2 fruit fly cellular contexts compared by ENCODE assay signal in the genomic region with DNA sequence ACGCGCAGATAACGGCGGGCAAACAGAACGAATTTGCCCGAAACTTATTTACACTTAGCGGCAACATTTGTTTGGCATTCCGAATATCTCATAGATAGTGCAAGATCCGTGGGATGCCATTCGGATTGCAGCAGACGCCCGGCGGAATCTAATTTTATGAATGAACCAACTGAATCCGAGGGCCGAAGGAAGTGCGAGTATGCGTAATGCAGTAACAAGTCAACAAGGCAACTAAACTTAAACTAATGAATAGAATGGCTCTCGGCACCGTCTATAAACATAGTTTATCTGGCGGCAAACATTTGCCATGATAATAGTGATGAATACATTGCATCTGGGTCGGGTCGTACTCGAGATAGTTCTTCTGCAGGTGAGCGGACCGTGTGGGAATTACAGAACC.
TF ChIP-seq lines count a peak whose summit lies in the region.

No protein-coding gene starts in this region.

- no peak for TF ChIP-seq CTCF in whole organism, embryonic (GFP tag; optimal IDR thresholded peaks at IDR 0.05; lab: Kevin White, UChicago)

TF ChIP-seq in whole organism, embryonic, 481 proteins besides CTCF, POLR2A, EP300 and RAD21 (continues in another document):
- TF ChIP-seq CG8478 (optimal IDR thresholded peaks at IDR 0.05; lab: Kevin White, UChicago) = no peak
- TF ChIP-seq bcd (GFP tag; optimal IDR thresholded peaks at IDR 0.05; lab: Kevin White, UChicago) = no peak
- 0 out of 2 replicates have a peak, but pooled peaks have one; percentile 15 for TF ChIP-seq Xrp1 (GFP tag; IDR thresholded peaks at IDR 0.05; lab: Robert Waterston, UW)
- TF ChIP-seq crc (GFP tag; optimal IDR thresholded peaks at IDR 0.05; lab: Kevin White, UChicago) = no peak
- no peak for TF ChIP-seq HLH3B (GFP tag; IDR thresholded peaks at IDR 0.05; lab: Robert Waterston, UW)
- peak; percentile 4 for TF ChIP-seq CG2875 (GFP tag; optimal IDR thresholded peaks at IDR 0.05; lab: Kevin White, UChicago)
- no peak for TF ChIP-seq CG30403 (GFP tag; optimal IDR thresholded peaks at IDR 0.05; lab: Kevin White, UChicago)
- peak in 1 of 2 experiments; percentile 19 for TF ChIP-seq bsh (GFP tag; optimal IDR thresholded peaks at IDR 0.05; lab: Kevin White, UChicago)
- peak; percentile 53 for TF ChIP-seq CG15479 (GFP tag; optimal IDR thresholded peaks at IDR 0.05; lab: Kevin White, UChicago)
- TF ChIP-seq slp2 (GFP tag; optimal IDR thresholded peaks at IDR 0.05; lab: Kevin White, UChicago) = no peak
- peak in 1 of 2 experiments; percentile 8 for TF ChIP-seq tll (GFP tag; optimal IDR thresholded peaks at IDR 0.05; lab: Kevin White, UChicago)
- TF ChIP-seq org-1 (GFP tag; optimal IDR thresholded peaks at IDR 0.05; lab: Kevin White, UChicago) = peak; percentile 22
- no peak for TF ChIP-seq bigmax (GFP tag; optimal IDR thresholded peaks at IDR 0.05; lab: Kevin White, UChicago)
- no peak for TF ChIP-seq otp (GFP tag; IDR thresholded peaks at IDR 0.05; lab: Robert Waterston, UW)
- TF ChIP-seq CG14667 (GFP tag; IDR thresholded peaks at IDR 0.05; lab: Robert Waterston, UW) = no peak
- no peak for TF ChIP-seq CG18764 (GFP tag; optimal IDR thresholded peaks at IDR 0.05; lab: Kevin White, UChicago)
- peak; percentile 8 for TF ChIP-seq fd64A (GFP tag; optimal IDR thresholded peaks at IDR 0.05; lab: Kevin White, UChicago)
- no peak for TF ChIP-seq Antp (GFP tag; optimal IDR thresholded peaks at IDR 0.05; lab: Kevin White, UChicago)
- TF ChIP-seq CG10431 (GFP tag; optimal IDR thresholded peaks at IDR 0.05; lab: Kevin White, UChicago) = no peak
- TF ChIP-seq phol (tag; optimal IDR thresholded peaks at IDR 0.05; lab: Kevin White, UChicago) = no peak
- no peak for TF ChIP-seq CG12942 (GFP tag; optimal IDR thresholded peaks at IDR 0.05; lab: Kevin White, UChicago)
- TF ChIP-seq jumu (GFP tag; optimal IDR thresholded peaks at IDR 0.05; lab: Kevin White, UChicago) = no peak
- TF ChIP-seq so (GFP tag; IDR thresholded peaks at IDR 0.05; lab: Robert Waterston, UW) = no peak
- TF ChIP-seq CG15011 (GFP tag; optimal IDR thresholded peaks at IDR 0.05; lab: Kevin White, UChicago) = no peak
- no peak for TF ChIP-seq CG8281 (tag; optimal IDR thresholded peaks at IDR 0.05; lab: Kevin White, UChicago)
- no peak for TF ChIP-seq cwo (GFP tag; optimal IDR thresholded peaks at IDR 0.05; lab: Kevin White, UChicago)
- TF ChIP-seq CG32767 (GFP tag; IDR thresholded peaks at IDR 0.05; lab: Robert Waterston, UW) = no peak
- no peak for TF ChIP-seq Six4 (GFP tag; optimal IDR thresholded peaks at IDR 0.05; lab: Kevin White, UChicago)
- TF ChIP-seq CG32532 (GFP tag; IDR thresholded peaks at IDR 0.05; lab: Robert Waterston, UW) = no peak
- TF ChIP-seq H2.0 (GFP tag; IDR thresholded peaks at IDR 0.05; lab: Robert Waterston, UW) = no peak
- no peak for TF ChIP-seq CG30020 (tag; optimal IDR thresholded peaks at IDR 0.05; lab: Kevin White, UChicago)
- TF ChIP-seq CG2678 (tag; optimal IDR thresholded peaks at IDR 0.05; lab: Kevin White, UChicago) = peak; percentile 26
- peak; percentile 20 for TF ChIP-seq dmrt11E (tag; optimal IDR thresholded peaks at IDR 0.05; lab: Kevin White, UChicago)
- TF ChIP-seq eve (GFP tag; optimal IDR thresholded peaks at IDR 0.05; lab: Kevin White, UChicago) = no peak
- peak; percentile 45 for TF ChIP-seq CG15601 (tag; optimal IDR thresholded peaks at IDR 0.05; lab: Kevin White, UChicago)
- peak; percentile 36 for TF ChIP-seq CG3407 (GFP tag; optimal IDR thresholded peaks at IDR 0.05; lab: Kevin White, UChicago)
- peak; percentile 5 for TF ChIP-seq ac (GFP tag; optimal IDR thresholded peaks at IDR 0.05; lab: Kevin White, UChicago)
- no peak for TF ChIP-seq CG18599 (GFP tag; optimal IDR thresholded peaks at IDR 0.05; lab: Kevin White, UChicago)
- no peak for TF ChIP-seq gsb (GFP tag; IDR thresholded peaks at IDR 0.05; lab: Robert Waterston, UW)
- peak; percentile 42 for TF ChIP-seq wek (GFP tag; optimal IDR thresholded peaks at IDR 0.05; lab: Kevin White, UChicago)
- TF ChIP-seq yki (optimal IDR thresholded peaks at IDR 0.05; lab: Kevin White, UChicago) = no peak
- TF ChIP-seq CG10565 (GFP tag; optimal IDR thresholded peaks at IDR 0.05; lab: Kevin White, UChicago) = no peak
- 0 out of 3 replicates have a peak, but pooled peaks have one; percentile 7 for TF ChIP-seq zfh1 (GFP tag; IDR thresholded peaks at IDR 0.05; lab: Robert Waterston, UW)
- TF ChIP-seq usp (GFP tag; optimal IDR thresholded peaks at IDR 0.05; lab: Kevin White, UChicago) = no peak
- TF ChIP-seq D19A (tag; optimal IDR thresholded peaks at IDR 0.05; lab: Kevin White, UChicago) = no peak

TF ChIP-seq in whole organism, prepupa, 60 proteins besides CTCF, POLR2A, EP300 and RAD21:
- TF ChIP-seq Lpt (GFP tag; optimal IDR thresholded peaks at IDR 0.05; lab: Kevin White, UChicago) (no peak), fkh (GFP tag; optimal IDR thresholded peaks at IDR 0.05; lab: Kevin White, UChicago) (peak; percentile 73)
